Fruit fly (Drosophila melanogaster) whole organism, embryonic: Measurements from ENCODE around the gene CG13707.

Experiments
- Antp ChIP-seq: fragments of 200-800 bp; sonication (Bioruptor generic); optimal IDR thresholded peaks from 3 replicates; lab custom pipeline; 2016; ENCODE audit warnings: missing biosample characterization, missing genetic modification characterization
- CG10209 ChIP-seq: fragments of 200-800 bp; sonication (Bioruptor generic); optimal IDR thresholded peaks from 3 replicates; lab custom pipeline; 2017; ENCODE audit warnings: missing biosample characterization, mild to moderate bottlenecking, missing genetic modification characterization, missing genetic modification reagents
- CG12104 ChIP-seq: fragments of 200-800 bp; sonication (Bioruptor generic); optimal IDR thresholded peaks from 3 replicates; lab custom pipeline; 2016; ENCODE audit warnings: missing biosample characterization, missing genetic modification characterization
- CG12155 ChIP-seq: fragments of 200-800 bp; sonication (Bioruptor generic); optimal IDR thresholded peaks from 3 replicates; lab custom pipeline; 2016; ENCODE audit warnings: missing biosample characterization, missing genetic modification characterization
- CG13894 ChIP-seq: fragments of 200-800 bp; sonication (Bioruptor generic); optimal IDR thresholded peaks from 3 replicates; lab custom pipeline; 2018; ENCODE audit warnings: missing biosample characterization, mild to moderate bottlenecking, missing genetic modification characterization, moderate library complexity
- CG14050 ChIP-seq: fragments of 200-800 bp; sonication (Bioruptor generic); IDR thresholded peaks from 3 replicates; pipeline ENCODE4 v1.3.6; 2022; ENCODE audit warnings: missing biosample characterization, missing genetic modification characterization
- CG14667 ChIP-seq: fragments of 200-800 bp; sonication (Bioruptor generic); IDR thresholded peaks from 2 replicates; pipeline ENCODE4 v1.3.6; 2022; ENCODE audit warnings: missing biosample characterization, missing genetic modification characterization
- CG1603 ChIP-seq: fragments of 200-800 bp; sonication (Bioruptor generic); optimal IDR thresholded peaks from 2 replicates; lab custom pipeline; 2019; ENCODE audit warnings: missing biosample characterization, mild to moderate bottlenecking, missing genetic modification characterization, moderate library complexity
- CG17829 ChIP-seq: fragments of 200-800 bp; optimal IDR thresholded peaks from 2 replicates; lab custom pipeline; 2019; ENCODE audit warnings: missing biosample characterization, mild to moderate bottlenecking, missing genetic modification characterization, moderate library complexity
- CG2116 ChIP-seq: fragments of 200-800 bp; sonication (Bioruptor generic); optimal IDR thresholded peaks from 3 replicates; lab custom pipeline; 2018; ENCODE audit warnings: missing biosample characterization, mild to moderate bottlenecking, missing genetic modification characterization
- CG2889 ChIP-seq: fragments of 200-800 bp; sonication (Bioruptor generic); IDR thresholded peaks from 3 replicates; pipeline ENCODE4 v1.3.6; 2022; ENCODE audit warnings: missing biosample characterization, missing genetic modification characterization
- CG3281 ChIP-seq: fragments of 200-800 bp; sonication (Bioruptor generic); optimal IDR thresholded peaks from 3 replicates; lab custom pipeline; 2017; ENCODE audit warnings: missing biosample characterization, mild to moderate bottlenecking, missing genetic modification characterization
- CG4282 ChIP-seq: fragments of 200-800 bp; sonication (Bioruptor generic); optimal IDR thresholded peaks from 2 replicates; lab custom pipeline; 2016; ENCODE audit warnings: missing biosample characterization, missing genetic modification characterization
- CG6854 ChIP-seq: fragments of 200-800 bp; sonication (Bioruptor generic); optimal IDR thresholded peaks from 3 replicates; lab custom pipeline; 2017; ENCODE audit warnings: missing biosample characterization, mild to moderate bottlenecking, missing genetic modification characterization
- CG8388 ChIP-seq: fragments of 200-800 bp; sonication (Bioruptor generic); optimal IDR thresholded peaks from 2 replicates; lab custom pipeline; 2019; ENCODE audit warnings: missing biosample characterization, mild to moderate bottlenecking, missing genetic modification characterization, moderate library complexity
- Elba2 ChIP-seq: fragments of 200-800 bp; sonication (Bioruptor generic); optimal IDR thresholded peaks from 3 replicates; lab custom pipeline; 2016; ENCODE audit warnings: missing biosample characterization, missing genetic modification characterization
- Fer1 ChIP-seq: fragments of 200-800 bp; sonication (Bioruptor generic); optimal IDR thresholded peaks from 2 replicates; lab custom pipeline; 2017; ENCODE audit warnings: missing biosample characterization, mild to moderate bottlenecking, missing genetic modification characterization
- H15 ChIP-seq: fragments of 200-800 bp; sonication (Bioruptor generic); IDR thresholded peaks from 3 replicates; pipeline ENCODE4 v1.3.6; 2022; ENCODE audit warnings: missing biosample characterization, missing genetic modification characterization
- H2.0 ChIP-seq: fragments of 200-800 bp; sonication (Bioruptor generic); IDR thresholded peaks from 2 replicates; pipeline ENCODE4 v1.3.6; 2022; ENCODE audit warnings: missing biosample characterization, missing genetic modification characterization
- Jarid2 ChIP-seq: fragments of 200-800 bp; sonication (Bioruptor generic); optimal IDR thresholded peaks from 3 replicates; lab custom pipeline; 2017; ENCODE audit warnings: mild to moderate bottlenecking, missing biosample characterization, missing genetic modification reagents, missing genetic modification characterization
- Lhr ChIP-seq: fragments of 200-800 bp; sonication (Bioruptor generic); optimal IDR thresholded peaks from 3 replicates; lab custom pipeline; 2017; ENCODE audit warnings: mild to moderate bottlenecking, missing biosample characterization, missing genetic modification reagents, missing genetic modification characterization
- MESR4 ChIP-seq: fragments of 200-800 bp; sonication (Bioruptor generic); optimal IDR thresholded peaks from 2 replicates; lab custom pipeline; 2018; ENCODE audit warnings: missing biosample characterization, mild to moderate bottlenecking, missing genetic modification characterization, moderate library complexity
- MTF-1 ChIP-seq: fragments of 200-800 bp; sonication (Bioruptor generic); optimal IDR thresholded peaks from 2 replicates; lab custom pipeline; 2018; ENCODE audit warnings: missing biosample characterization, mild to moderate bottlenecking, missing genetic modification characterization, borderline replicate concordance
- Mad ChIP-seq: fragments of 200-800 bp; sonication (Bioruptor generic); optimal IDR thresholded peaks from 2 replicates; lab custom pipeline; 2016; ENCODE audit warnings: missing biosample characterization, missing genetic modification characterization
- Max ChIP-seq: fragments of 200-800 bp; sonication (Bioruptor generic); optimal IDR thresholded peaks from 2 replicates; lab custom pipeline; 2016; ENCODE audit warnings: missing biosample characterization, mild to moderate bottlenecking, missing genetic modification characterization
- NC2β ChIP-seq: fragments of 200-800 bp; sonication (Bioruptor generic); optimal IDR thresholded peaks from 2 replicates; lab custom pipeline; 2016; ENCODE audit warnings: missing biosample characterization, missing genetic modification characterization
- Nf-YA ChIP-seq: fragments of 200-800 bp; sonication (Bioruptor generic); IDR thresholded peaks from 2 replicates; pipeline ENCODE4 v1.3.6; 2022; ENCODE audit warnings: missing biosample characterization, missing genetic modification characterization
- Side ChIP-seq: fragments of 200-800 bp; sonication (Bioruptor generic); optimal IDR thresholded peaks from 2 replicates; lab custom pipeline; 2016; ENCODE audit warnings: missing biosample characterization, missing genetic modification characterization
- Tbp ChIP-seq: fragments of >200 bp; optimal IDR thresholded peaks from 2 replicates; lab custom pipeline; 2018; ENCODE audit warnings: missing biosample characterization, missing genetic modification characterization
- Trl ChIP-seq, 3 experiments: fragments of >200 bp in 2 of 3; fragments of 200-800 bp in 1 of 3; sonication (Bioruptor generic) in 1 of 3; optimal IDR thresholded peaks; 2 replicates in 1 of 3; 3 replicates in 2 of 3; lab custom pipeline; 2016 to 2017; ENCODE audit warnings: missing biosample characterization in 1 of 3, missing genetic modification characterization in 1 of 3
- ase ChIP-seq: fragments of 200-800 bp; sonication (Bioruptor generic); IDR thresholded peaks from 3 replicates; pipeline ENCODE4 v1.3.6; 2022; ENCODE audit warnings: missing biosample characterization, missing genetic modification characterization
- corto ChIP-seq: fragments of 200-800 bp; sonication (Bioruptor generic); optimal IDR thresholded peaks from 2 replicates; lab custom pipeline; 2016; ENCODE audit warnings: missing biosample characterization, mild to moderate bottlenecking, missing genetic modification characterization, moderate library complexity
- da ChIP-seq: fragments of 200-800 bp; sonication (Bioruptor generic); optimal IDR thresholded peaks from 2 replicates; lab custom pipeline; 2016; ENCODE audit warnings: missing biosample characterization, missing genetic modification characterization
- dati ChIP-seq: fragments of 200-800 bp; sonication (Bioruptor generic); IDR thresholded peaks from 2 replicates; pipeline ENCODE4 v1.3.6; 2022; ENCODE audit warnings: missing biosample characterization, missing genetic modification characterization
- dimm ChIP-seq: fragments of 200-800 bp; sonication (Bioruptor generic); IDR thresholded peaks from 2 replicates; pipeline ENCODE4 v1.3.6; 2022; ENCODE audit warnings: missing biosample characterization, missing genetic modification characterization
- en ChIP-seq: fragments of 200-800 bp; sonication (Bioruptor generic); optimal IDR thresholded peaks from 2 replicates; lab custom pipeline; 2016; ENCODE audit warnings: missing biosample characterization, missing genetic modification characterization
- fd3F ChIP-seq: fragments of 200-800 bp; sonication (Bioruptor generic); optimal IDR thresholded peaks from 2 replicates; lab custom pipeline; 2018; ENCODE audit warnings: missing biosample characterization, mild to moderate bottlenecking, missing genetic modification characterization, moderate library complexity
- ind ChIP-seq: fragments of 200-800 bp; sonication (Bioruptor generic); optimal IDR thresholded peaks from 3 replicates; lab custom pipeline; 2016; ENCODE audit warnings: missing biosample characterization, missing genetic modification characterization
- jigr1 ChIP-seq: fragments of 200-800 bp; sonication (Bioruptor generic); IDR thresholded peaks from 3 replicates; pipeline ENCODE4 v1.3.6; 2022; ENCODE audit warnings: missing biosample characterization, missing genetic modification characterization
- lilli ChIP-seq: fragments of 200-800 bp; sonication (Bioruptor generic); optimal IDR thresholded peaks from 3 replicates; lab custom pipeline; 2016; ENCODE audit warnings: missing biosample characterization, missing genetic modification characterization
- lola ChIP-seq, 3 experiments: fragments of >200 bp in 2 of 3; fragments of 200-800 bp in 1 of 3; sonication (Bioruptor generic) in 1 of 3; optimal IDR thresholded peaks; 2 replicates each; lab custom pipeline; 2017 to 2019; ENCODE audit warnings: missing biosample characterization in 3 of 3, missing genetic modification characterization in 3 of 3, mild to moderate bottlenecking in 1 of 3, moderate library complexity in 1 of 3
- mld ChIP-seq: fragments of 200-800 bp; sonication (Bioruptor generic); IDR thresholded peaks from 3 replicates; pipeline ENCODE4 v1.3.6; 2022; ENCODE audit warnings: missing biosample characterization, missing genetic modification characterization; ENCODE audit not compliant: partially characterized antibody
- nerfin-1 ChIP-seq: fragments of 200-800 bp; sonication (Bioruptor generic); optimal IDR thresholded peaks from 3 replicates; lab custom pipeline; 2019; ENCODE audit warnings: missing biosample characterization, mild to moderate bottlenecking, missing genetic modification characterization, moderate library complexity
- otp ChIP-seq: fragments of 200-800 bp; sonication (Bioruptor generic); IDR thresholded peaks from 3 replicates; pipeline ENCODE4, ENCODE4 v1.3.6; 2022; ENCODE audit warnings: missing biosample characterization, missing genetic modification characterization
- pan ChIP-seq, 4 experiments: fragments of >200 bp in 3 of 4; fragments of 200-800 bp in 1 of 4; sonication (Bioruptor generic) in 1 of 4; optimal IDR thresholded peaks in 3 of 4; IDR thresholded peaks in 1 of 4; 2 replicates each; pipeline versions ENCODE4 v1.3.6 to Lab custom; 2017 to 2022; ENCODE audit warnings: missing biosample characterization in 2 of 4, missing genetic modification characterization in 2 of 4, mixed read lengths in 1 of 4
- peb ChIP-seq: fragments of 200-800 bp; sonication (Bioruptor generic); IDR thresholded peaks from 2 replicates; pipeline ENCODE4 v1.3.6; 2022; ENCODE audit warnings: missing biosample characterization, missing genetic modification characterization
- pros ChIP-seq: fragments of 200-800 bp; sonication (Bioruptor generic); optimal IDR thresholded peaks from 3 replicates; lab custom pipeline; 2019; ENCODE audit warnings: missing biosample characterization, mild to moderate bottlenecking, missing genetic modification characterization, moderate library complexity
- pzg ChIP-seq: fragments of 200-800 bp; sonication (Bioruptor generic); optimal IDR thresholded peaks from 3 replicates; lab custom pipeline; 2018; ENCODE audit warnings: missing biosample characterization, mild to moderate bottlenecking, missing genetic modification characterization, moderate library complexity
- slou ChIP-seq: fragments of 200-800 bp; sonication (Bioruptor generic); optimal IDR thresholded peaks from 3 replicates; lab custom pipeline; 2016; ENCODE audit warnings: missing biosample characterization, missing genetic modification characterization
- vfl ChIP-seq: fragments of 200-800 bp; sonication (Bioruptor generic); optimal IDR thresholded peaks from 2 replicates; lab custom pipeline; 2016; ENCODE audit warnings: missing biosample characterization, missing genetic modification characterization

The CG13707 gene

dm6 chr3L:4825584-4825983 lies 14.3 kb downstream of the CG13707 start, which contains the start of the genes Dhc64C and LeuRS-m (continued):
- TF ChIP-seq pzg (GFP tag; lab: Kevin White, UChicago) (peak; percentile 96), Elba2 (peak; percentile 77), lilli (GFP tag; lab: Kevin White, UChicago) (peak; percentile 63), mld (GFP tag; lab: Robert Waterston, UW) (no peak), CG1603 (tag; lab: Kevin White, UChicago) (peak; percentile 88), Mad (GFP tag; lab: Kevin White, UChicago) (no peak), CG4282 (no peak), Nf-YA (peak; percentile 30; the same call in 1 of the 2 replicates), ase (GFP tag; lab: Robert Waterston, UW) (no peak), Jarid2 (no peak), da (GFP tag; lab: Kevin White, UChicago) (peak; percentile 29), CG10209 (GFP tag; lab: Kevin White, UChicago) (no peak), dati (GFP tag; lab: Robert Waterston, UW) (no peak), CG14050 (GFP tag; lab: Robert Waterston, UW) (no peak), NC2β (GFP tag; lab: Kevin White, UChicago) (peak; percentile 30), MESR4 (peak; percentile 58), CG8388 (GFP tag; lab: Kevin White, UChicago) (no peak), ind (GFP tag; lab: Kevin White, UChicago) (peak; percentile 31), corto (GFP tag; lab: Kevin White, UChicago) (no peak), Tbp (GFP tag; lab: Kevin White, UChicago) (no peak), CG6854 (GFP tag; lab: Kevin White, UChicago) (no peak), slou (GFP tag; lab: Kevin White, UChicago) (no peak), Fer1 (GFP tag; lab: Kevin White, UChicago) (no peak), Side (GFP tag; lab: Kevin White, UChicago) (peak; percentile 56), CG2116 (GFP tag; lab: Kevin White, UChicago) (peak; percentile 100), Lhr (GFP tag; lab: Kevin White, UChicago) (peak; percentile 77), Max (peak; percentile 16), dimm (GFP tag; lab: Robert Waterston, UW) (no peak), pros (no peak), CG12155 (GFP tag; lab: Kevin White, UChicago) (no peak), CG3281 (GFP tag; lab: Kevin White, UChicago) (no peak), nerfin-1 (tag; lab: Kevin White, UChicago) (peak; percentile 25), vfl (GFP tag; lab: Kevin White, UChicago) (no peak), pan (optimal IDR thresholded peaks at IDR 0.05; lab: Kevin White, UChicago) (no peak), pan (GFP tag; optimal IDR thresholded peaks at IDR 0.05 in 1 of 2, IDR thresholded peaks at IDR 0.05 in 1 of 2) (no peak), fd3F (GFP tag; lab: Kevin White, UChicago) (no peak), CG13894 (no peak), otp (GFP tag; lab: Robert Waterston, UW) (0 out of 3 replicates have a peak, but pooled peaks have one; percentile 18), lola (GFP tag; optimal IDR thresholded peaks at IDR 0.05; lab: Kevin White, UChicago) (no peak), CG17829 (tag; lab: Kevin White, UChicago) (peak; percentile 44), H2.0 (GFP tag; lab: Robert Waterston, UW) (no peak), en (GFP tag; lab: Kevin White, UChicago) (no peak), jigr1 (GFP tag; lab: Robert Waterston, UW) (no peak), CG12104 (GFP tag; lab: Kevin White, UChicago) (no peak), Trl (optimal IDR thresholded peaks at IDR 0.05; lab: Kevin White, UChicago) (no peak), Trl (GFP tag; optimal IDR thresholded peaks at IDR 0.05; lab: Kevin White, UChicago) (peak; percentile 16), MTF-1 (no peak), peb (GFP tag; lab: Robert Waterston, UW) (no peak), Antp (GFP tag; lab: Kevin White, UChicago) (peak; percentile 71), CG14667 (GFP tag; lab: Robert Waterston, UW) (no peak), H15 (GFP tag; lab: Robert Waterston, UW) (no peak), CG2889 (GFP tag; lab: Robert Waterston, UW) (no peak)
